Fruit fly (Drosophila melanogaster): Measurements from ENCODE around the gene Zmynd8.

Zmynd8 gene

DNA sequence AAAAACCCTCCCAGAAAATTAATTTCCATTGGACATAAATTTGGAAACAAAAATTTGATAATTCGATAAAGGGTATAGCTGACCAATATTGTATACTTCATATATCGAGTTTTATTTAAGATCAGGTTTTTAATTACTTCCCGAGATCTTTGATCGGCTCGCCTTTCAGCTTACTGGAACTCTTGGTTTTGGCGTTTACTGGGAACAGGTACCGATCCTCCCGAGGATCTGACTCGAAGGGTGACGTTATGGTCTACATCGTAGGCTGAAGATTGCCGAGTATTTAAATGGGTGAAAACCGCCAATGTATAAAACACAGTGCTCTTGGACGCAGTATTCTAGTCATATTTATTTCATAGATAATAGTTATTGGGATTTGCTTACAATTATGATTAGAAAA, 39.0 kb downstream of the Zmynd8 start, which contains the start of gene CG42693:
Gene CG42693, minus strand, starts transcription at position 101 of the 400 bp plus-strand sequence.
- TF ChIP-seq Snoo (tag; optimal IDR thresholded peaks at IDR 0.05) (no peak), gl (tag; optimal IDR thresholded peaks at IDR 0.05) (no peak), EcR (GFP tag; optimal IDR thresholded peaks at IDR 0.05) (no peak), D1 (tag; optimal IDR thresholded peaks at IDR 0.05) (no peak), CG13204 (GFP tag; optimal IDR thresholded peaks at IDR 0.05) (no peak), CG32121 (GFP tag; IDR thresholded peaks at IDR 0.05) (no peak), CG34367 (tag; optimal IDR thresholded peaks at IDR 0.05) (no peak), rn (GFP tag; IDR thresholded peaks at IDR 0.05) (no peak), CG15710 (tag; optimal IDR thresholded peaks at IDR 0.05) (no peak), CG14655 (GFP tag; optimal IDR thresholded peaks at IDR 0.05) (no peak), CG9948 (tag; optimal IDR thresholded peaks at IDR 0.05) (no peak), CG12605 (GFP tag; IDR thresholded peaks at IDR 0.05) (no peak), CG10348 (GFP tag; IDR thresholded peaks at IDR 0.05) (no peak), Ets98B (GFP tag; IDR thresholded peaks at IDR 0.05) (no peak), Pif1B (GFP tag; optimal IDR thresholded peaks at IDR 0.05) (no peak), CG8159 (tag; optimal IDR thresholded peaks at IDR 0.05) (no peak)

dm6 chr3R:31709142-31709541, 39.9 kb downstream of the Zmynd8 start:
- TF ChIP-seq Snoo (tag; optimal IDR thresholded peaks at IDR 0.05) (no peak), CG9948 (tag; optimal IDR thresholded peaks at IDR 0.05) (peak; percentile 19), D1 (tag; optimal IDR thresholded peaks at IDR 0.05) (no peak), CG14655 (GFP tag; optimal IDR thresholded peaks at IDR 0.05) (peak; percentile 72), CG12605 (GFP tag; IDR thresholded peaks at IDR 0.05) (peak; percentile 70), Ets98B (GFP tag; IDR thresholded peaks at IDR 0.05) (peak; percentile 87), Pif1B (GFP tag; optimal IDR thresholded peaks at IDR 0.05) (peak; percentile 12), CG15710 (tag; optimal IDR thresholded peaks at IDR 0.05) (no peak), CG10348 (GFP tag; IDR thresholded peaks at IDR 0.05) (peak; percentile 60; the same call in 1 of the 2 replicates), CG4496 (GFP tag; IDR thresholded peaks at IDR 0.05) (peak; percentile 91), CG32121 (GFP tag; IDR thresholded peaks at IDR 0.05) (peak; percentile 86), CG8301 (tag; optimal IDR thresholded peaks at IDR 0.05) (peak; percentile 71), EcR (GFP tag; optimal IDR thresholded peaks at IDR 0.05) (no peak), CG34367 (tag; optimal IDR thresholded peaks at IDR 0.05) (no peak), gl (tag; optimal IDR thresholded peaks at IDR 0.05) (no peak), CG17806 (tag; optimal IDR thresholded peaks at IDR 0.05) (no peak), rn (GFP tag; IDR thresholded peaks at IDR 0.05) (0 out of 2 replicates have a peak, but pooled peaks have one; percentile 41), CG8159 (tag; optimal IDR thresholded peaks at IDR 0.05) (no peak), fd96Ca (GFP tag; IDR thresholded peaks at IDR 0.05) (peak; percentile 86), Pif1A (GFP tag; optimal IDR thresholded peaks at IDR 0.05) (peak; percentile 33), CG13204 (GFP tag; optimal IDR thresholded peaks at IDR 0.05) (peak; percentile 2)

DNA sequence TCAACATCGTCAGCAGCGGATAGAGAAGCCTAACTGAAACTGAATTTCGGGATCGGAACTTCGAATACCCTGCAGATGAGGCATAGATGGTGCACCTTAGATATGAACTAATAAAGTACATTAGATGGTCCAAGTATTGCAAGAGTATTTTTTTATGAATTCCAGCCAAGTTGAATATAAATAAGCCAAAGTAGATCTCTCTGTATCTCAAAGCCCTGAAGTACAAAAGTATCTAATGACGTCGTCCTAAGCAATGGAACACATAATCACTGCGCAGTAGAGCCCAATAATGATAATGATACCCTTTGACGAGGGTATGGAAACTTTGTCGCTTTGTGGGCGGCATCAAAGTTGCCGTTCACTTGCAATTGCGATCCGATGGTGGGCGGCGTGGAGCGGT, 40.5 kb downstream of the Zmynd8 start:
- TF ChIP-seq CG14655 (GFP tag; optimal IDR thresholded peaks at IDR 0.05) (peak; percentile 36), CG8159 (tag; optimal IDR thresholded peaks at IDR 0.05) (no peak), CG8301 (tag; optimal IDR thresholded peaks at IDR 0.05) (peak; percentile 32), CG9948 (tag; optimal IDR thresholded peaks at IDR 0.05) (no peak), CG4496 (GFP tag; IDR thresholded peaks at IDR 0.05) (no peak), Pif1A (GFP tag; optimal IDR thresholded peaks at IDR 0.05) (no peak), Snoo (tag; optimal IDR thresholded peaks at IDR 0.05) (no peak), EcR (GFP tag; optimal IDR thresholded peaks at IDR 0.05) (no peak), D1 (tag; optimal IDR thresholded peaks at IDR 0.05) (no peak), CG12605 (GFP tag; IDR thresholded peaks at IDR 0.05) (0 out of 2 replicates have a peak, but pooled peaks have one; percentile 11), Pif1B (GFP tag; optimal IDR thresholded peaks at IDR 0.05) (no peak), CG32121 (GFP tag; IDR thresholded peaks at IDR 0.05) (peak; percentile 49), CG34367 (tag; optimal IDR thresholded peaks at IDR 0.05) (no peak), gl (tag; optimal IDR thresholded peaks at IDR 0.05) (no peak), CG15710 (tag; optimal IDR thresholded peaks at IDR 0.05) (no peak), Ets98B (GFP tag; IDR thresholded peaks at IDR 0.05) (peak; percentile 12; the same call in 1 of the 2 replicates), rn (GFP tag; IDR thresholded peaks at IDR 0.05) (no peak), CG17806 (tag; optimal IDR thresholded peaks at IDR 0.05) (no peak), CG10348 (GFP tag; IDR thresholded peaks at IDR 0.05) (no peak), CG13204 (GFP tag; optimal IDR thresholded peaks at IDR 0.05) (no peak), fd96Ca (GFP tag; IDR thresholded peaks at IDR 0.05) (peak; percentile 51; the same call in 2 of the 3 replicates)

- TF ChIP-seq CG14655 (GFP tag; optimal IDR thresholded peaks at IDR 0.05) (peak; percentile 54), Pif1A (GFP tag; optimal IDR thresholded peaks at IDR 0.05) (no peak), CG8301 (tag; optimal IDR thresholded peaks at IDR 0.05) (peak; percentile 25), gl (tag; optimal IDR thresholded peaks at IDR 0.05) (no peak), Pif1B (GFP tag; optimal IDR thresholded peaks at IDR 0.05) (no peak), CG9948 (tag; optimal IDR thresholded peaks at IDR 0.05) (no peak), EcR (GFP tag; optimal IDR thresholded peaks at IDR 0.05) (no peak), fd96Ca (GFP tag; IDR thresholded peaks at IDR 0.05) (no peak), CG34367 (tag; optimal IDR thresholded peaks at IDR 0.05) (no peak)
Measured at dm6 chr3R:31711270-31712029, 42.2 kb downstream of the Zmynd8 start.

DNA sequence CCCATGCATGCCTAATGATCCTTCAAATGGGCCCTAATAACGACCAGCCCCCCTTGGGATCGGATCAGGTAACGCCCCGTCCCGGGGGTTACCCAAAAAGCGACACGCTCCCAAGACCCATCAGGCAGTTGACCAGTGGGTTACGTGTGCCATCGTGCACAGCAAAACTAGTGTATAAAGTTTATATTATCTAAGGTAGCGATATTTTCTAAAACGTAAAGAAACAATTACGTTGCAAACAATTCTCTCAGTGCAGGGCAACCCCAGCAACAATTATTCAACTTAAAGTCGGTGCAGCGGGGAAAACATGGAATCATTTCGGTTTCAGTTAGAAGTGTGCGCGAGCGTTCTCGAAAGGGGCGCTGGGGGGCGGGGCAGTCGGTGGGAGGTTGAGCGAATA, 43.3 kb downstream of the Zmynd8 start:
- TF ChIP-seq CG8301 (tag; optimal IDR thresholded peaks at IDR 0.05) (peak; percentile 62), Pif1B (GFP tag; optimal IDR thresholded peaks at IDR 0.05) (no peak), CG8159 (tag; optimal IDR thresholded peaks at IDR 0.05) (no peak), CG13204 (GFP tag; optimal IDR thresholded peaks at IDR 0.05) (no peak), D1 (tag; optimal IDR thresholded peaks at IDR 0.05) (no peak), CG14655 (GFP tag; optimal IDR thresholded peaks at IDR 0.05) (peak; percentile 80), CG17806 (tag; optimal IDR thresholded peaks at IDR 0.05) (peak; percentile 12), CG9948 (tag; optimal IDR thresholded peaks at IDR 0.05) (peak; percentile 10), CG34367 (tag; optimal IDR thresholded peaks at IDR 0.05) (no peak), CG10348 (GFP tag; IDR thresholded peaks at IDR 0.05) (no peak), CG32121 (GFP tag; IDR thresholded peaks at IDR 0.05) (no peak), CG15710 (tag; optimal IDR thresholded peaks at IDR 0.05) (no peak), Ets98B (GFP tag; IDR thresholded peaks at IDR 0.05) (peak; percentile 25), Snoo (tag; optimal IDR thresholded peaks at IDR 0.05) (no peak), CG12605 (GFP tag; IDR thresholded peaks at IDR 0.05) (peak; percentile 16; the same call in 1 of the 2 replicates), EcR (GFP tag; optimal IDR thresholded peaks at IDR 0.05) (no peak), Pif1A (GFP tag; optimal IDR thresholded peaks at IDR 0.05) (peak; percentile 3), fd96Ca (GFP tag; IDR thresholded peaks at IDR 0.05) (0 out of 3 replicates have a peak, but pooled peaks have one; percentile 38), CG4496 (GFP tag; IDR thresholded peaks at IDR 0.05) (peak; percentile 62; the same call in 2 of the 3 replicates), rn (GFP tag; IDR thresholded peaks at IDR 0.05) (no peak), gl (tag; optimal IDR thresholded peaks at IDR 0.05) (no peak)

Measured in whole organism, pupa.